Worm (Caenorhabditis elegans) whole organism, young adult: ENCODE results near the gene tag-266.

Experiments
- B0019.2 ChIP-seq: fragments of 200-800 bp; sonication (Bioruptor generic); conservative IDR thresholded peaks from 2 replicates; pipeline ENCODE4 v1.3.6; 2022; ENCODE audit warnings: missing genetic modification reagents, missing genetic modification characterization, missing compliant biosample characterization
- C06A6.2 ChIP-seq: fragments of 200-800 bp; sonication (Bioruptor generic); conservative IDR thresholded peaks from 2 replicates; pipeline ENCODE4 v1.3.6; 2022; ENCODE audit warnings: missing genetic modification characterization, missing compliant biosample characterization
- C17E4.6 ChIP-seq: fragments of 200-800 bp; sonication (Bioruptor generic); IDR thresholded peaks from 2 replicates; pipeline ENCODE4 v1.3.6; 2022; ENCODE audit warnings: missing genetic modification reagents, missing genetic modification characterization, missing compliant biosample characterization
- F22D6.2 ChIP-seq: sonication (generic microtip); optimal IDR thresholded peaks from 2 replicates; lab custom pipeline; 2016; ENCODE audit warnings: mild to moderate bottlenecking, missing genetic modification characterization, missing compliant biosample characterization
- F23B12.7 ChIP-seq: sonication (generic microtip); optimal IDR thresholded peaks from 2 replicates; lab custom pipeline; 2017; ENCODE audit warnings: missing genetic modification characterization, mild to moderate bottlenecking, missing compliant biosample characterization, antibody characterized with exemption, moderate library complexity; ENCODE audit not compliant: insufficient read depth
- F39B2.1 ChIP-seq: fragments of 200-800 bp; sonication (Bioruptor generic); IDR thresholded peaks from 2 replicates; pipeline ENCODE4 v1.3.6; 2022; ENCODE audit warnings: missing genetic modification reagents, missing genetic modification characterization, missing compliant biosample characterization
- F55B11.4 ChIP-seq: sonication (generic microtip); optimal IDR thresholded peaks from 2 replicates; lab custom pipeline; 2016; ENCODE audit warnings: missing compliant biosample characterization, missing genetic modification characterization, borderline replicate concordance; ENCODE audit not compliant: insufficient read depth
- F57C9.4 ChIP-seq: sonication (generic microtip); optimal IDR thresholded peaks from 2 replicates; lab custom pipeline; 2017; ENCODE audit warnings: mild to moderate bottlenecking, missing genetic modification characterization, missing compliant biosample characterization
- T26A5.8 ChIP-seq: sonication (generic microtip); optimal IDR thresholded peaks from 2 replicates; lab custom pipeline; 2016; ENCODE audit warnings: missing genetic modification characterization, missing compliant biosample characterization
- Y53G8AR.9 ChIP-seq: fragments of 200-800 bp; sonication (Bioruptor generic); conservative IDR thresholded peaks from 2 replicates; pipeline ENCODE4 v1.3.6; 2022; ENCODE audit warnings: missing genetic modification reagents, missing genetic modification characterization, missing compliant biosample characterization
- Y95B8A.8 ChIP-seq: fragments of 200-800 bp; sonication (Bioruptor generic); IDR thresholded peaks from 2 replicates; pipeline ENCODE4 v1.3.6; 2022; ENCODE audit warnings: missing genetic modification reagents, missing genetic modification characterization, missing compliant biosample characterization
- ZK185.1 ChIP-seq: sonication (generic microtip); optimal IDR thresholded peaks from 2 replicates; lab custom pipeline; 2016; ENCODE audit warnings: mild to moderate bottlenecking, missing genetic modification characterization, missing compliant biosample characterization; ENCODE audit not compliant: poor library complexity, severe bottlenecking
- ama-1 ChIP-seq, 3 experiments: fragments of 150-350 bp in 1 of 3; sonication (generic microtip) in 2 of 3; optimal IDR thresholded peaks; 2 replicates each; lab custom pipeline; 2014 to 2018; ENCODE audit warnings: missing biosample characterization in 2 of 3, missing genetic modification characterization in 2 of 3, missing genetic modification reagents in 2 of 3
- aptf-3 ChIP-seq: fragments of 200-800 bp; sonication (Bioruptor generic); IDR thresholded peaks from 2 replicates; pipeline ENCODE4 v1.3.6; 2022; ENCODE audit warnings: missing genetic modification characterization, missing compliant biosample characterization
- athp-1 ChIP-seq: sonication (generic microtip); optimal IDR thresholded peaks from 2 replicates; lab custom pipeline; 2017; ENCODE audit warnings: mild to moderate bottlenecking, missing genetic modification characterization, missing compliant biosample characterization
- attf-6 ChIP-seq: fragments of 200-800 bp; sonication (Bioruptor generic); IDR thresholded peaks from 2 replicates; pipeline ENCODE4 v1.3.6; 2022; ENCODE audit warnings: missing genetic modification reagents, missing genetic modification characterization, missing compliant biosample characterization
- bed-1 ChIP-seq: fragments of 200-800 bp; sonication (Bioruptor generic); IDR thresholded peaks from 2 replicates; pipeline ENCODE4 v1.3.6; 2022; ENCODE audit warnings: missing genetic modification reagents, missing genetic modification characterization, missing compliant biosample characterization
- ccch-3 ChIP-seq: fragments of 200-800 bp; sonication (Bioruptor generic); optimal IDR thresholded peaks from 2 replicates; lab custom pipeline; 2018; ENCODE audit warnings: mild to moderate bottlenecking, missing genetic modification characterization, missing compliant biosample characterization
- cebp-1 ChIP-seq, 2 experiments: fragments of 200-800 bp in 1 of 2; sonication (Bioruptor generic) in 1 of 2; sonication (generic microtip) in 1 of 2; IDR thresholded peaks in 1 of 2; optimal IDR thresholded peaks in 1 of 2; 2 replicates each; pipeline versions ENCODE4 v1.3.6 to Lab custom; 2017 to 2022; ENCODE audit warnings: missing compliant biosample characterization in 2 of 2, missing genetic modification characterization in 2 of 2, mild to moderate bottlenecking in 1 of 2, missing genetic modification reagents in 1 of 2, moderate library complexity in 1 of 2
- ceh-27 ChIP-seq: fragments of 200-800 bp; sonication (Bioruptor generic); optimal IDR thresholded peaks from 2 replicates; lab custom pipeline; 2018; ENCODE audit warnings: mild to moderate bottlenecking, missing genetic modification characterization, moderate library complexity, missing compliant biosample characterization
- ceh-58 ChIP-seq: fragments of 200-800 bp; sonication (Bioruptor generic); IDR thresholded peaks from 2 replicates; pipeline ENCODE4 v1.3.6; 2022; ENCODE audit warnings: missing genetic modification characterization, missing compliant biosample characterization
- chd-7 ChIP-seq: sonication (generic microtip); optimal IDR thresholded peaks from 2 replicates; lab custom pipeline; 2016; ENCODE audit warnings: mild to moderate bottlenecking, missing genetic modification characterization, moderate library complexity, missing compliant biosample characterization
- dox-1 ChIP-seq: fragments of 200-800 bp; sonication (Bioruptor generic); IDR thresholded peaks from 2 replicates; pipeline ENCODE4 v1.3.6; 2022; ENCODE audit warnings: missing genetic modification reagents, missing genetic modification characterization, missing compliant biosample characterization
- dpff-1 ChIP-seq: sonication (generic microtip); optimal IDR thresholded peaks from 2 replicates; lab custom pipeline; 2017; ENCODE audit warnings: mild to moderate bottlenecking, missing genetic modification characterization, missing compliant biosample characterization
- dpl-1 ChIP-seq: fragments of 150-350 bp; optimal IDR thresholded peaks from 2 replicates; lab custom pipeline; 2014; ENCODE audit warnings: missing biosample characterization, missing genetic modification reagents, missing genetic modification characterization
- ekl-4 ChIP-seq: fragments of 200-800 bp; sonication (Bioruptor generic); IDR thresholded peaks from 2 replicates; pipeline ENCODE4 v1.3.6; 2022; ENCODE audit warnings: missing genetic modification reagents, missing genetic modification characterization, missing compliant biosample characterization
- hrde-1 ChIP-seq: sonication (generic microtip); optimal IDR thresholded peaks from 2 replicates; lab custom pipeline; 2016; ENCODE audit warnings: missing genetic modification characterization, mild to moderate bottlenecking, missing compliant biosample characterization, moderate library complexity, missing genotype, missing genetic modification reagents, borderline replicate concordance
- hsf-1 ChIP-seq: fragments of 200-800 bp; sonication (Bioruptor generic); IDR thresholded peaks from 2 replicates; pipeline ENCODE4 v1.3.6; 2022; ENCODE audit warnings: missing genetic modification reagents, missing genetic modification characterization, missing compliant biosample characterization
- let-607 ChIP-seq, 2 experiments: fragments of 200-800 bp in 1 of 2; sonication (Bioruptor generic) in 1 of 2; sonication (generic microtip) in 1 of 2; optimal IDR thresholded peaks; 2 replicates each; lab custom pipeline; 2016 to 2018; ENCODE audit warnings: mild to moderate bottlenecking in 2 of 2, missing compliant biosample characterization in 2 of 2, missing genetic modification characterization in 2 of 2, moderate library complexity in 2 of 2, missing genotype in 1 of 2
- lin-40 ChIP-seq: sonication (generic microtip); optimal IDR thresholded peaks from 2 replicates; lab custom pipeline; 2016; ENCODE audit warnings: missing genetic modification characterization, mild to moderate bottlenecking, missing compliant biosample characterization, missing genotype, missing genetic modification reagents
- lir-1 ChIP-seq: fragments of 200-800 bp; sonication (Bioruptor generic); conservative IDR thresholded peaks from 2 replicates; pipeline ENCODE4 v1.3.6; 2022; ENCODE audit warnings: missing genetic modification reagents, missing genetic modification characterization, missing compliant biosample characterization
- mes-4 ChIP-seq: sonication (generic microtip); optimal IDR thresholded peaks from 2 replicates; lab custom pipeline; 2016; ENCODE audit warnings: missing genotype, missing genetic modification characterization, missing compliant biosample characterization
- nfyb-1 ChIP-seq: fragments of 200-800 bp; sonication (Bioruptor generic); IDR thresholded peaks from 2 replicates; pipeline ENCODE4 v1.3.6; 2022; ENCODE audit warnings: missing genetic modification reagents, missing genetic modification characterization, missing compliant biosample characterization
- nhr-80 ChIP-seq: sonication (generic microtip); optimal IDR thresholded peaks from 2 replicates; lab custom pipeline; 2016; ENCODE audit warnings: missing genetic modification characterization, missing compliant biosample characterization
- pbrm-1 ChIP-seq: fragments of 200-800 bp; sonication (Bioruptor generic); IDR thresholded peaks from 2 replicates; pipeline ENCODE4 v1.3.6; 2022; ENCODE audit warnings: missing genetic modification reagents, missing genetic modification characterization, missing compliant biosample characterization
- pha-4 ChIP-seq: fragments of 150-350 bp; sonication (generic microtip); optimal IDR thresholded peaks from 2 replicates; lab custom pipeline; 2014; ENCODE audit warnings: missing biosample characterization, missing genetic modification reagents, missing genetic modification characterization
- rpc-1 ChIP-seq, 2 experiments: fragments of 150-350 bp in 1 of 2; sonication (generic microtip) in 1 of 2; optimal IDR thresholded peaks; 2 replicates each; lab custom pipeline; 2014 to 2018; ENCODE audit warnings: missing biosample characterization in 1 of 2, missing genetic modification characterization in 1 of 2, missing genetic modification reagents in 1 of 2, missing genotype in 1 of 2
- sdz-38 ChIP-seq: sonication (generic microtip); optimal IDR thresholded peaks from 2 replicates; lab custom pipeline; 2016; ENCODE audit warnings: missing genotype, missing genetic modification characterization, missing compliant biosample characterization
- snpc-1.1 ChIP-seq: sonication (generic microtip); optimal IDR thresholded peaks from 2 replicates; lab custom pipeline; 2017; ENCODE audit warnings: missing genetic modification characterization, mild to moderate bottlenecking, missing compliant biosample characterization, antibody characterized with exemption, moderate library complexity, missing genotype, missing genetic modification reagents; ENCODE audit not compliant: insufficient read depth
- snpc-3.4 ChIP-seq: sonication (generic microtip); optimal IDR thresholded peaks from 2 replicates; lab custom pipeline; 2017; ENCODE audit warnings: missing genetic modification characterization, mild to moderate bottlenecking, missing compliant biosample characterization, antibody characterized with exemption, moderate library complexity, missing genotype, missing genetic modification reagents
- unc-130 ChIP-seq: sonication (generic microtip); optimal IDR thresholded peaks from 2 replicates; lab custom pipeline; 2016; ENCODE audit warnings: missing genetic modification reagents, missing genetic modification characterization, missing compliant biosample characterization
- ztf-18 ChIP-seq: sonication (generic microtip); optimal IDR thresholded peaks from 2 replicates; lab custom pipeline; 2016; ENCODE audit warnings: missing genotype, mild to moderate bottlenecking, missing genetic modification characterization, missing compliant biosample characterization
- ztf-22 ChIP-seq: fragments of 200-800 bp; sonication (Bioruptor generic); optimal IDR thresholded peaks from 2 replicates; lab custom pipeline; 2018; ENCODE audit warnings: mild to moderate bottlenecking, missing genetic modification characterization, moderate library complexity, missing compliant biosample characterization
- ztf-6 ChIP-seq: fragments of 200-800 bp; sonication (Bioruptor generic); IDR thresholded peaks from 2 replicates; pipeline ENCODE4 v1.3.6; 2022; ENCODE audit warnings: missing genetic modification reagents, missing genetic modification characterization, missing compliant biosample characterization

tag-266 gene

DNA sequence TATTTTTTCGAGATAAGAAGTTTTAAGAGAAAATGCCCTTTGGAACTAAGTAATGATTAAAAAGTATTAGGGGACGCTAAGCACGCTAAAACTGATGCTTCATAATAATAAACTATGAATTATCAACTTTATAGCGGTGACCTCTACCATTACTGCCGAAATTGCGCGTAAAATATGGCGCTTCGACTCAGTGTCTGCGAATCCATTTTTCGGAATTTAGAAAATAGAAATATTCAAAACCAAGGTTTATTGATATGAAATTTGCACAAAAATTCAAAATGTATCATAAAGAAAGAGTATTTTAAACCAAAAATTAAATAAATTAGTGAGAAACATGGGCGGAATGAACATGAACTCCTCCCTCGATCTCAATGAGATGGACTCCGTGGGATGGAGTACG is 40.7 kb downstream of the tag-266 start:
- TF ChIP-seq sdz-38 (tag; lab: Kevin White, UChicago), result no peak
- no peak for TF ChIP-seq nfyb-1
- TF ChIP-seq dpff-1, result no peak
- TF ChIP-seq ztf-18, result no peak
- no peak for TF ChIP-seq bed-1
- no peak for TF ChIP-seq hsf-1
- no peak for TF ChIP-seq ama-1 (optimal IDR thresholded peaks at IDR 0.05; lab: Kevin White, UChicago)
- no peak for TF ChIP-seq ama-1 (GFP tag; optimal IDR thresholded peaks at IDR 0.05; lab: Kevin White, UChicago)
- no peak for TF ChIP-seq F57C9.4 (tag; lab: Kevin White, UChicago)
- peak; percentile 42 for TF ChIP-seq ZK185.1
- TF ChIP-seq Y53G8AR.9 (GFP tag; lab: Robert Waterston, UW), result 0 out of 2 replicates have a peak, but pooled peaks have one; percentile 40
- no peak for TF ChIP-seq F39B2.1 (GFP tag; lab: Robert Waterston, UW)
- no peak for TF ChIP-seq ztf-6 (GFP tag; lab: Robert Waterston, UW)
- 0 out of 2 replicates have a peak, but pooled peaks have one; percentile 36 for TF ChIP-seq ekl-4 (GFP tag; lab: Robert Waterston, UW)
- TF ChIP-seq T26A5.8 (tag; lab: Kevin White, UChicago), result no peak
- no peak for TF ChIP-seq ccch-3 (GFP tag; lab: Kevin White, UChicago)
- no peak for TF ChIP-seq hrde-1 (tag; lab: Kevin White, UChicago)
- TF ChIP-seq F22D6.2 (tag; lab: Kevin White, UChicago), result no peak
- TF ChIP-seq nhr-80 (tag; lab: Kevin White, UChicago), result peak; percentile 18
- TF ChIP-seq cebp-1 (GFP tag; IDR thresholded peaks at IDR 0.05; lab: Robert Waterston, UW), result no peak
- TF ChIP-seq cebp-1 (tag; optimal IDR thresholded peaks at IDR 0.05; lab: Kevin White, UChicago), result peak; percentile 7
- TF ChIP-seq snpc-1.1 (tag; lab: Kevin White, UChicago), result no peak
- TF ChIP-seq let-607 (tag; optimal IDR thresholded peaks at IDR 0.05; lab: Kevin White, UChicago), result peak in 1 of 2 experiments; percentile 17
- no peak for TF ChIP-seq F23B12.7

DNA sequence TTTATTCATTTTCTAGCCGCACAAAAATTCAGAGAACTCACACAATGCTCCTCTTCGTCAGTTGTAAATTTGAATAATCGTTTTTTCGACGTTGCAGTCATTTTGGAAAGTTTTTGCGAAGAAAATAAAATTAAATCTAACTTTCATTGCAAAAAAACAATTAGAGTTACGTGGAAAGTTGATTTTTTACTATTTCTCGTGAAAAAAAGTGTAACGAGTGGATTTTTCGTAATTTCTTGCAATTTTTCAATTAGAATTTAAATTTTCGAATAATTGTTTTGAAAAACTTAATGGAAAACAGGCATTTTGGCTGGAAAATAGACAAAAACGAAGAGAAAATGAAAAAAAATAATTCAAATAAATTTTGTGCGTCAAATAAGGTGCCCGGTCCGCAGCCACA is 41.3 kb downstream of the tag-266 start, which contains the start of gene Y55B1AR.2:
Gene Y55B1AR.2 (minus strand): TSS at position 101 of the 400 bp plus-strand sequence.
- no peak for TF ChIP-seq snpc-3.4 (tag; lab: Kevin White, UChicago)
- no peak for TF ChIP-seq ekl-4 (GFP tag; lab: Robert Waterston, UW)
- TF ChIP-seq ztf-22 (GFP tag; lab: Kevin White, UChicago), result no peak
- no peak for TF ChIP-seq let-607 (tag; optimal IDR thresholded peaks at IDR 0.05; lab: Kevin White, UChicago)
- TF ChIP-seq lir-1 (GFP tag; lab: Robert Waterston, UW), result no peak
- no peak for TF ChIP-seq unc-130 (GFP tag; lab: Kevin White, UChicago)
- no peak for TF ChIP-seq sdz-38 (tag; lab: Kevin White, UChicago)
- TF ChIP-seq ZK185.1, result no peak

DNA sequence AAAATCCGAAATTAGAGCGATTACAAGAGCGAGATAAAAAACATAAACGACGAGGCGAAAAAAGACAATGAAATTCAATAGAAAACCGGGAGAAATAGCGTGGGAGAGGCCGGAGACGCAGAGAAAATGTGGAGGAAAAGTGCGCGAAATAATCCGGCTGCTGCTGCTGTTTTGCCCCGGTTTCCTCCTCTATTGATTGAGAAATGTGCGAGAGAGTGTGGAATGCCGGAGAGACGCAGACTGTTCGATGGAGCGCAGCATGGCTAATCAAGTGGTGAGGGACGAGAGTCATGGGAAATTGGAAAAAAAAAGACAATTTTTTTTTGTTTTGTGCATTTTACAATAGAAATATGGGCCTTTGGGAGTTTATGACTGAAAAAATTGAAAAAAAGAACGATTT is 41.9 kb downstream of the tag-266 start:
- no peak for TF ChIP-seq mes-4 (tag; lab: Kevin White, UChicago)
- no peak for TF ChIP-seq attf-6
- no peak for TF ChIP-seq pbrm-1 (GFP tag; lab: Robert Waterston, UW)
- no peak for TF ChIP-seq rpc-1 (optimal IDR thresholded peaks at IDR 0.05; lab: Kevin White, UChicago)
- TF ChIP-seq rpc-1 (tag; optimal IDR thresholded peaks at IDR 0.05; lab: Kevin White, UChicago), result no peak
- no peak for TF ChIP-seq athp-1
- TF ChIP-seq dox-1 (GFP tag; lab: Robert Waterston, UW), result no peak
- TF ChIP-seq unc-130 (GFP tag; lab: Kevin White, UChicago), result no peak
- TF ChIP-seq ccch-3 (GFP tag; lab: Kevin White, UChicago), result no peak
- no peak for TF ChIP-seq ceh-58 (GFP tag; lab: Robert Waterston, UW)
- no peak for TF ChIP-seq F55B11.4 (tag; lab: Kevin White, UChicago)
- TF ChIP-seq F23B12.7, result no peak
- TF ChIP-seq aptf-3 (GFP tag; lab: Robert Waterston, UW), result no peak
- TF ChIP-seq dpl-1, result no peak
- TF ChIP-seq hsf-1, result no peak
- peak; percentile 35 for TF ChIP-seq ceh-27 (GFP tag; lab: Kevin White, UChicago)
- peak; percentile 13 for TF ChIP-seq chd-7
- TF ChIP-seq lin-40 (tag; lab: Kevin White, UChicago), result peak; percentile 55
- no peak for TF ChIP-seq B0019.2 (GFP tag; lab: Robert Waterston, UW)
- TF ChIP-seq C06A6.2, result no peak
- no peak for TF ChIP-seq C17E4.6 (GFP tag; lab: Robert Waterston, UW)
- no peak for TF ChIP-seq pha-4
- no peak for TF ChIP-seq Y95B8A.8
